Worm (Caenorhabditis elegans): ENCODE results near the gene srw-138.

The srw-138 gene

ce11 chrV:2999736-3000135 lies 36.9 kb upstream of the srw-138 start, which contains the start of gene srw-119:
Gene srw-119 (minus strand): TSS chrV:2999836.
- TF ChIP-seq madf-10 (tag; optimal IDR thresholded peaks at IDR 0.05), result no peak
- no peak for TF ChIP-seq ceh-40 (GFP tag; IDR thresholded peaks at IDR 0.05)

ce11 chrV:2996105-2996504 lies 33.2 kb upstream of the srw-138 start, which contains the start of gene srw-120:
Gene srw-120 (minus strand): TSS chrV:2996205.
- no peak for TF ChIP-seq snpc-3.4 (tag; optimal IDR thresholded peaks at IDR 0.05)
- TF ChIP-seq lag-1 (GFP tag; IDR thresholded peaks at IDR 0.05), result no peak
- TF ChIP-seq attf-3 (GFP tag; conservative IDR thresholded peaks at IDR 0.05), result no peak
- no peak for TF ChIP-seq mel-28 (tag; optimal IDR thresholded peaks at IDR 0.05; ENCODE audit: borderline replicate concordance)
- no peak for TF ChIP-seq ztf-3 (GFP tag; optimal IDR thresholded peaks at IDR 0.05)
- no peak for TF ChIP-seq Y79H2A.3 (GFP tag; conservative IDR thresholded peaks at IDR 0.05)
- no peak for TF ChIP-seq ztf-28 (GFP tag; IDR thresholded peaks at IDR 0.05)
- no peak for TF ChIP-seq F22D6.2 (tag; optimal IDR thresholded peaks at IDR 0.05)
- TF ChIP-seq F37B4.10 (GFP tag; IDR thresholded peaks at IDR 0.05), result no peak
- TF ChIP-seq attf-6 (GFP tag; IDR thresholded peaks at IDR 0.05), result no peak
- TF ChIP-seq F57A8.1 (GFP tag; optimal IDR thresholded peaks at IDR 0.05), result no peak
- TF ChIP-seq let-607 (tag; optimal IDR thresholded peaks at IDR 0.05), result no peak
- no peak for TF ChIP-seq lir-1 (GFP tag; conservative IDR thresholded peaks at IDR 0.05)
- no peak for TF ChIP-seq him-1 (tag; optimal IDR thresholded peaks at IDR 0.05)
- no peak for TF ChIP-seq ama-1 (optimal IDR thresholded peaks at IDR 0.05)
- no peak for TF ChIP-seq ama-1 (GFP tag; optimal IDR thresholded peaks at IDR 0.05)
- no peak for TF ChIP-seq Y56A3A.18 (GFP tag; IDR thresholded peaks at IDR 0.05)
- TF ChIP-seq nhr-80 (tag; optimal IDR thresholded peaks at IDR 0.05), result no peak

ce11 chrV:2993816-2994215 lies 31.0 kb upstream of the srw-138 start, which contains the start of gene srw-115:
Gene srw-115 (minus strand): TSS chrV:2993916.
- TF ChIP-seq mcd-1 (GFP tag; IDR thresholded peaks at IDR 0.05), result no peak
- no peak for TF ChIP-seq madf-6 (GFP tag; IDR thresholded peaks at IDR 0.05)
- no peak for TF ChIP-seq rec-8 (tag; optimal IDR thresholded peaks at IDR 0.05)
- TF ChIP-seq aptf-3 (GFP tag; IDR thresholded peaks at IDR 0.05), result no peak
- no peak for TF ChIP-seq F52B5.7 (tag; optimal IDR thresholded peaks at IDR 0.05)
- no peak for TF ChIP-seq let-526 (GFP tag; IDR thresholded peaks at IDR 0.05)
- no peak for TF ChIP-seq T26A5.8 (tag; optimal IDR thresholded peaks at IDR 0.05)
- TF ChIP-seq Y53G8AR.9 (GFP tag; conservative IDR thresholded peaks at IDR 0.05), result no peak
- TF ChIP-seq ceh-40 (GFP tag; IDR thresholded peaks at IDR 0.05), result no peak
- no peak for TF ChIP-seq ztf-18 (tag; optimal IDR thresholded peaks at IDR 0.05)
- TF ChIP-seq nhr-120 (GFP tag; IDR thresholded peaks at IDR 0.05), result no peak
- TF ChIP-seq Y56A3A.18 (GFP tag; IDR thresholded peaks at IDR 0.05), result no peak
- TF ChIP-seq ceh-100 (GFP tag; IDR thresholded peaks at IDR 0.05), result no peak
- no peak for TF ChIP-seq B0336.3 (GFP tag; IDR thresholded peaks at IDR 0.05)
- no peak for TF ChIP-seq F23B12.7 (tag; optimal IDR thresholded peaks at IDR 0.05; ENCODE audit: insufficient read depth)
- no peak for TF ChIP-seq nhr-179 (tag; optimal IDR thresholded peaks at IDR 0.05)
- TF ChIP-seq hmg-1.2 (GFP tag; IDR thresholded peaks at IDR 0.05), result no peak
- no peak for TF ChIP-seq B0019.2 (GFP tag; conservative IDR thresholded peaks at IDR 0.05)

DNA sequence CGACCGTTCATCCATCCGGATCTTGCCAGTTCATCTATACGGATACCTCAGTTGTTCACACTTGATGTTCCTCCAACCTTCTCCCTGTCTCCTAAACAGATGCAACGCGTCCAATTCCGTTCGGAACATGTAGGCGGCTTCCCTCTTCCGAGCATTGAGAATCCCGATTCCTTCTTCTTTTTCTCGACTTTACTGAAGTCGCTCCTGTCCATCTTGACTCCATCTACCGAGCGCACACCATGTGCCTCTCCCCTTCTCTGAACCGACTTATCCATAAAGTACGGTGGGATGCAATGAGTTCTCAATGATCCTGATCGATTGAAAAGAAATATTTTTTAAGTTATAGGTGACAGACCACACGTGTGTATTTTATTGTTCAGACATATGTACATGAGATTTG lies 29.2 kb upstream of the srw-138 start:
- TF ChIP-seq egrh-3 (GFP tag; IDR thresholded peaks at IDR 0.05) (no peak), mxl-1 (tag; optimal IDR thresholded peaks at IDR 0.05) (no peak), egl-18 (GFP tag; IDR thresholded peaks at IDR 0.05) (no peak), sea-2 (GFP tag; IDR thresholded peaks at IDR 0.05) (no peak), ets-4 (GFP tag; optimal IDR thresholded peaks at IDR 0.05) (no peak), madf-6 (GFP tag; IDR thresholded peaks at IDR 0.05) (no peak), pha-4 (tag; optimal IDR thresholded peaks at IDR 0.05) (no peak)

All from whole organism, young adult.